Fruit fly (Drosophila melanogaster) whole organism: ENCODE data around the gene CG3386.

ENCODE experiments used
- CG8478 ChIP-seq: fragments of >200 bp; optimal IDR thresholded peaks from 2 replicates; lab custom pipeline; 2018; ENCODE audit warnings: inconsistent platforms
- Dll ChIP-seq: fragments of >200 bp; optimal IDR thresholded peaks from 2 replicates; lab custom pipeline; 2017
- pan ChIP-seq: fragments of >200 bp; optimal IDR thresholded peaks from 2 replicates; lab custom pipeline; 2017
- psq ChIP-seq: fragments of >200 bp; optimal IDR thresholded peaks from 2 replicates; lab custom pipeline; 2017
- usp ChIP-seq: fragments of >200 bp; optimal IDR thresholded peaks from 2 replicates; lab custom pipeline; 2017; ENCODE audit warnings: missing biosample characterization, missing genetic modification characterization, mixed read lengths

DNA sequence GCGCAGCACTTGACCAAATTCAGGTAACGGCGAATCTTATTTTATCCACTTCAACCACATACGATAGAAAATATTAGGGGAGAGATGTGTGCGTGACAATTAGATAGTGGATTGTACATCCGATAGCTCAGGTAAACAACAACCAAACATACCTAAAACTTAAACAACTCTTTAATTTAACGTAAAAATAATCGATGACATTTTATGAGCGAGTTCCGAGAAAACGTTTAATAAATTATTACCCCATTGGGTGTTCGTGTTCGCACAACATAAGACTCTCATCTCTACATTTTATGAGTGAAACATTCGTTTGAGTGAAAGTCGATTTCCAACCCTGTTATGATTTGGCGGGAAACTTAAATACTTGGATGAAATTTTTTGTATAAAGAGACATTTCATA is 2.0 kb downstream of the CG3386 start, which contains the start of gene CG17129:
- TF ChIP-seq psq (lab: Kevin White, UChicago): no peak
- no peak for TF ChIP-seq CG8478 (lab: Kevin White, UChicago)
- TF ChIP-seq usp (GFP tag; lab: Kevin White, UChicago): no peak
- TF ChIP-seq pan: no peak
- no peak for TF ChIP-seq Dll (lab: Kevin White, UChicago)
